Worm (Caenorhabditis elegans): ENCODE results near the gene pph-2.

The pph-2 gene

ce11 chrIV:11868452-11868851 is 9.1 kb downstream of the pph-2 start:
- TF ChIP-seq ZK185.1 (tag; optimal IDR thresholded peaks at IDR 0.05; ENCODE audit: poor library complexity, severe bottlenecking) (no peak), lir-1 (GFP tag; conservative IDR thresholded peaks at IDR 0.05) (no peak), ceh-27 (GFP tag; optimal IDR thresholded peaks at IDR 0.05) (no peak), tbx-9 (tag; optimal IDR thresholded peaks at IDR 0.05; ENCODE audit: borderline replicate concordance) (no peak), lin-54 (GFP tag; optimal IDR thresholded peaks at IDR 0.05) (no peak), T26A5.8 (tag; optimal IDR thresholded peaks at IDR 0.05) (no peak), F57C9.4 (tag; optimal IDR thresholded peaks at IDR 0.05) (no peak), hmg-20 (GFP tag; IDR thresholded peaks at IDR 0.05) (no peak), hsf-1 (GFP tag; IDR thresholded peaks at IDR 0.05) (no peak), F33H1.4 (GFP tag; IDR thresholded peaks at IDR 0.05) (no peak), chd-7 (tag; optimal IDR thresholded peaks at IDR 0.05) (no peak), D2030.7 (GFP tag; IDR thresholded peaks at IDR 0.05) (no peak), ztf-28 (GFP tag; IDR thresholded peaks at IDR 0.05) (no peak), madf-10 (tag; optimal IDR thresholded peaks at IDR 0.05) (no peak), hlh-12 (tag; optimal IDR thresholded peaks at IDR 0.05) (no peak), mel-28 (tag; optimal IDR thresholded peaks at IDR 0.05; ENCODE audit: borderline replicate concordance) (no peak), K11D2.4 (GFP tag; IDR thresholded peaks at IDR 0.05) (no peak), ztf-6 (GFP tag; IDR thresholded peaks at IDR 0.05) (no peak)

DNA sequence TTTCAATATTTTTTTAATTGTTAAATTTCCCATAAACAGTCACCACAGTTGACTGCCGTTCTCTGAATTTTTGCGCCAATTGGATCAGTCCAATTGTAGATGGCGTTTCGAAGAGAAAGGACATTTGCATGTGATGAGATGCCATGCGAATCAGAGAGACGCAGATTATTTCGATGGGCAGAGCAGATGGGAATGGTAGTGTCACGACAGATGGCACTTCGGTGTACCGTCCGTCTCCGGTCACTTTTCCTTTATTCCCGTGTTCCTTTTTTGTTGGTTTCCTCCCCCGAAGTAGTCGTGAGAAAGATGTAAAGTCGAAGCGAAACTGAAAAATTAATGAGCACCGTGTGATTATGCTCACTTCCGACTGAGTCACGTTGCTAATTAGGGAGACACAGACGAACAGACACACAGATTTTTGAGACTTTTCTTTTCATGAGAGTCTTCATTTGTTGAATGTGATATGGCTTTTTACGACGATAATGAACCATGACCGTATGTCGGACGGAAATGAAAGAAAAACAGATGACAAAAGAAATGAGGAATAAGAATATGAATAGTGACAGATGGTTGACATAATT is 9.8 kb downstream of the pph-2 start:
- TF ChIP-seq attf-5 (GFP tag; optimal IDR thresholded peaks at IDR 0.05) (no peak), nhr-179 (tag; optimal IDR thresholded peaks at IDR 0.05) (no peak), attf-6 (GFP tag; IDR thresholded peaks at IDR 0.05) (no peak), rec-8 (tag; optimal IDR thresholded peaks at IDR 0.05) (no peak), K11D2.4 (GFP tag; IDR thresholded peaks at IDR 0.05) (no peak), T07F8.4 (tag; optimal IDR thresholded peaks at IDR 0.05) (no peak), F22D6.2 (tag; optimal IDR thresholded peaks at IDR 0.05) (no peak), repo-1 (tag; optimal IDR thresholded peaks at IDR 0.05) (no peak), nfyb-1 (GFP tag; IDR thresholded peaks at IDR 0.05) (no peak), mel-28 (tag; optimal IDR thresholded peaks at IDR 0.05; ENCODE audit: borderline replicate concordance) (no peak), ztf-25 (GFP tag; IDR thresholded peaks at IDR 0.05) (no peak)

ce11 chrIV:11864226-11864625 is 13.3 kb downstream of the pph-2 start, which contains the start of gene trpa-1:
TSS of gene trpa-1 (plus strand) at chrIV:11864526.
- TF ChIP-seq unc-130 (GFP tag; optimal IDR thresholded peaks at IDR 0.05): no peak
- no peak for TF ChIP-seq F39B2.1 (GFP tag; IDR thresholded peaks at IDR 0.05)
- TF ChIP-seq Y53F4B.3 (GFP tag; IDR thresholded peaks at IDR 0.05): no peak

DNA sequence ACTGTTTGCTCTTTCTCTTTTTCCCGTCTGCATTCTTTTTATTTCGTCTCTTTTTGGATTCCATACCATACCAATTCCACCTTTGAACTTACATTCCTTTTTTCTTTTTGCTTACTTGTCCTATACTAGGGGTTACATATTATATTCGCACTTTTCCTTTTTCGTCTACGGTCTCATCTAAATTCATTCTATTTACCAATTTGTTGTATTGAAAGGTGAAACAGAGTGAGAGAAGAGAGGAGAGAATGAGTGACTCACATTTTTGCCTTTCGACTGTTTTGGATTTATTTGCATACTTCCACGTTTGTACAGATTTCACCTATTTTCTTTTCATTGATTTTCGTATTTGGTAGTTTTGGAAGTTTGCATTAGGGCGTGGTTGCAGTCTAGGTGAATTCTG is 14.1 kb downstream of the pph-2 start:
- TF ChIP-seq C17E4.6 (GFP tag; IDR thresholded peaks at IDR 0.05) (no peak), mxl-1 (tag; optimal IDR thresholded peaks at IDR 0.05) (no peak)

- peak; percentile 27 for TF ChIP-seq attf-5 (GFP tag; optimal IDR thresholded peaks at IDR 0.05)
- TF ChIP-seq F52B5.7 (tag; optimal IDR thresholded peaks at IDR 0.05): no peak
- TF ChIP-seq F49E8.2 (tag; optimal IDR thresholded peaks at IDR 0.05; ENCODE audit: insufficient read depth): no peak
- TF ChIP-seq mes-4 (tag; optimal IDR thresholded peaks at IDR 0.05): no peak
- TF ChIP-seq ceh-27 (GFP tag; optimal IDR thresholded peaks at IDR 0.05): no peak
- TF ChIP-seq ztf-28 (GFP tag; IDR thresholded peaks at IDR 0.05): no peak
- 0 out of 2 replicates have a peak, but pooled peaks have one; percentile 8 for TF ChIP-seq madf-8 (GFP tag; conservative IDR thresholded peaks at IDR 0.05)
- peak; percentile 46 for TF ChIP-seq repo-1 (tag; optimal IDR thresholded peaks at IDR 0.05)
- TF ChIP-seq sdz-38 (tag; optimal IDR thresholded peaks at IDR 0.05): no peak
- TF ChIP-seq ztf-6 (GFP tag; IDR thresholded peaks at IDR 0.05): no peak
- TF ChIP-seq akir-1 (GFP tag; optimal IDR thresholded peaks at IDR 0.05): no peak
- no peak for TF ChIP-seq snpc-4 (GFP tag; optimal IDR thresholded peaks at IDR 0.05)
- TF ChIP-seq snpc-4 (tag; optimal IDR thresholded peaks at IDR 0.05): no peak
- TF ChIP-seq B0035.1 (tag; optimal IDR thresholded peaks at IDR 0.05): peak; percentile 7
- no peak for TF ChIP-seq ztf-25 (GFP tag; IDR thresholded peaks at IDR 0.05)
- no peak for TF ChIP-seq somi-1 (GFP tag; optimal IDR thresholded peaks at IDR 0.05)
Observed at ce11 chrIV:11859995-11860605, 17.5 kb downstream of the pph-2 start, which contains the start of gene mob-1. TSS of gene mob-1 (plus strand) at chrIV:11860555.
